Worm (Caenorhabditis elegans) whole organism, L1 larva: ENCODE measurements around the gene T04C9.3.

Experiments
- C04F5.9 ChIP-seq: sonication (generic microtip); optimal IDR thresholded peaks from 2 replicates; lab custom pipeline; 2016; ENCODE audit warnings: missing genetic modification characterization, missing compliant biosample characterization
- C16A3.4 ChIP-seq: fragments of 150-350 bp; optimal IDR thresholded peaks from 2 replicates; lab custom pipeline; 2014; ENCODE audit warnings: missing biosample characterization, missing genetic modification characterization
- C34B4.2 ChIP-seq: sonication (generic microtip); optimal IDR thresholded peaks from 2 replicates; lab custom pipeline; 2017; ENCODE audit warnings: mild to moderate bottlenecking, missing genetic modification characterization, missing compliant biosample characterization
- F16B12.6 ChIP-seq: fragments of 150-350 bp; optimal IDR thresholded peaks from 2 replicates; lab custom pipeline; 2014; ENCODE audit warnings: missing biosample characterization, missing genetic modification characterization
- alr-1 ChIP-seq: fragments of 200-800 bp; sonication (Bioruptor generic); optimal IDR thresholded peaks from 2 replicates; lab custom pipeline; 2018; ENCODE audit warnings: borderline replicate concordance, mild to moderate bottlenecking, missing genetic modification characterization, missing compliant biosample characterization
- aly-2 ChIP-seq: fragments of 150-350 bp; optimal IDR thresholded peaks from 2 replicates; lab custom pipeline; 2014; ENCODE audit warnings: missing biosample characterization, missing genetic modification characterization
- ama-1 ChIP-seq: fragments of 150-350 bp; optimal IDR thresholded peaks from 2 replicates; lab custom pipeline; 2014
- blmp-1 ChIP-seq: fragments of 150-350 bp; optimal IDR thresholded peaks from 2 replicates; lab custom pipeline; 2014; ENCODE audit warnings: missing biosample characterization, missing genetic modification characterization
- ceh-63 ChIP-seq: fragments of 200-800 bp; sonication (Bioruptor generic); optimal IDR thresholded peaks from 2 replicates; lab custom pipeline; 2018; ENCODE audit warnings: mild to moderate bottlenecking, missing genetic modification characterization, missing compliant biosample characterization
- ceh-8 ChIP-seq: fragments of 200-800 bp; sonication (Bioruptor generic); optimal IDR thresholded peaks from 2 replicates; lab custom pipeline; 2018; ENCODE audit warnings: mild to moderate bottlenecking, missing genetic modification characterization, moderate library complexity, missing compliant biosample characterization
- ceh-88 ChIP-seq: fragments of 200-800 bp; sonication (Bioruptor generic); IDR thresholded peaks from 2 replicates; pipeline ENCODE4 v1.3.6; 2022; ENCODE audit warnings: missing genetic modification characterization, missing compliant biosample characterization
- dpl-1 ChIP-seq, 3 experiments: fragments of 150-350 bp in 2 of 3; sonication (generic microtip) in 1 of 3; optimal IDR thresholded peaks; 2 replicates each; lab custom pipeline; 2014 to 2017; ENCODE audit warnings: missing biosample characterization in 3 of 3, missing genetic modification characterization in 3 of 3, missing genetic modification reagents in 3 of 3
- egl-13 ChIP-seq: sonication (generic microtip); optimal IDR thresholded peaks from 2 replicates; lab custom pipeline; 2016; ENCODE audit warnings: missing genotype, missing genetic modification reagents, missing genetic modification characterization, missing compliant biosample characterization
- egl-27 ChIP-seq, 2 experiments: fragments of 150-350 bp in 1 of 2; sonication (generic microtip); optimal IDR thresholded peaks; 3 replicates each; lab custom pipeline; 2017 to 2018; ENCODE audit warnings: missing biosample characterization in 2 of 2, missing genetic modification characterization in 2 of 2, missing genetic modification reagents in 2 of 2
- elt-3 ChIP-seq, 6 experiments: fragments of 150-350 bp in 1 of 6; sonication (generic microtip); optimal IDR thresholded peaks; 2 replicates each; lab custom pipeline; 2017 to 2018; ENCODE audit warnings: missing biosample characterization in 6 of 6, missing genetic modification characterization in 6 of 6, inconsistent platforms in 1 of 6
- fkh-8 ChIP-seq: sonication (generic microtip); optimal IDR thresholded peaks from 2 replicates; lab custom pipeline; 2016; ENCODE audit warnings: mild to moderate bottlenecking, missing genetic modification characterization, missing compliant biosample characterization
- fos-1 ChIP-seq: fragments of 150-350 bp; optimal IDR thresholded peaks from 2 replicates; lab custom pipeline; 2014; ENCODE audit warnings: missing biosample characterization, missing genetic modification characterization
- grh-1 ChIP-seq: fragments of 200-800 bp; sonication (Bioruptor generic); IDR thresholded peaks from 2 replicates; pipeline ENCODE4 v1.3.6; 2022; ENCODE audit warnings: missing genetic modification reagents, missing genetic modification characterization, missing compliant biosample characterization
- hlh-4 ChIP-seq: sonication (generic microtip); optimal IDR thresholded peaks from 2 replicates; lab custom pipeline; 2016; ENCODE audit warnings: mild to moderate bottlenecking, missing genetic modification characterization, missing compliant biosample characterization
- hpl-2 ChIP-seq: fragments of 150-350 bp; optimal IDR thresholded peaks from 2 replicates; lab custom pipeline; 2014; ENCODE audit warnings: missing biosample characterization, missing genetic modification reagents, missing genetic modification characterization
- irx-1 ChIP-seq: sonication (generic microtip); optimal IDR thresholded peaks from 2 replicates; lab custom pipeline; 2016; ENCODE audit warnings: missing genetic modification characterization, missing compliant biosample characterization
- isw-1 ChIP-seq: fragments of 200-800 bp; sonication (Bioruptor generic); IDR thresholded peaks from 2 replicates; pipeline ENCODE4 v1.3.6; 2022; ENCODE audit warnings: missing genetic modification characterization, missing compliant biosample characterization
- lin-13 ChIP-seq: fragments of 150-350 bp; optimal IDR thresholded peaks from 2 replicates; lab custom pipeline; 2014; ENCODE audit warnings: missing biosample characterization, missing genetic modification reagents, missing genetic modification characterization
- lin-14 ChIP-seq: fragments of 200-800 bp; sonication (Bioruptor generic); optimal IDR thresholded peaks from 2 replicates; lab custom pipeline; 2018; ENCODE audit warnings: mild to moderate bottlenecking, missing genetic modification characterization, moderate library complexity, missing compliant biosample characterization
- lir-3 ChIP-seq: sonication (generic microtip); optimal IDR thresholded peaks from 2 replicates; lab custom pipeline; 2016; ENCODE audit warnings: mild to moderate bottlenecking, missing genetic modification characterization, moderate library complexity, missing compliant biosample characterization; ENCODE audit not compliant: poor library complexity
- lsy-2 ChIP-seq, 2 experiments: fragments of 150-350 bp; optimal IDR thresholded peaks; 2 replicates each; lab custom pipeline; 2014; ENCODE audit warnings: missing biosample characterization in 2 of 2, missing genetic modification characterization in 2 of 2
- mdl-1 ChIP-seq, 2 experiments: fragments of 150-350 bp; optimal IDR thresholded peaks; 2 replicates each; lab custom pipeline; 2014 to 2017; ENCODE audit warnings: missing biosample characterization in 2 of 2, missing genetic modification characterization in 2 of 2, inconsistent platforms in 1 of 2
- mep-1 ChIP-seq: fragments of 150-350 bp; optimal IDR thresholded peaks from 2 replicates; lab custom pipeline; 2014; ENCODE audit warnings: missing biosample characterization, missing genetic modification characterization
- nhr-11 ChIP-seq: fragments of 150-350 bp; optimal IDR thresholded peaks from 2 replicates; lab custom pipeline; 2014; ENCODE audit warnings: missing biosample characterization, missing genetic modification characterization
- nhr-19 ChIP-seq: fragments of 200-800 bp; sonication (Bioruptor generic); conservative IDR thresholded peaks from 2 replicates; pipeline ENCODE4 v1.3.6; 2022; ENCODE audit warnings: missing genetic modification characterization, missing compliant biosample characterization
- nhr-20 ChIP-seq: sonication (generic microtip); optimal IDR thresholded peaks from 2 replicates; lab custom pipeline; 2016; ENCODE audit warnings: mild to moderate bottlenecking, missing genetic modification characterization, missing compliant biosample characterization
- nhr-47 ChIP-seq: sonication (generic microtip); optimal IDR thresholded peaks from 2 replicates; lab custom pipeline; 2016; ENCODE audit warnings: mild to moderate bottlenecking, missing genetic modification characterization, moderate library complexity, missing compliant biosample characterization
- nhr-76 ChIP-seq: sonication (generic microtip); optimal IDR thresholded peaks from 2 replicates; lab custom pipeline; 2017; ENCODE audit warnings: missing biosample characterization, missing genetic modification characterization
- nhr-85 ChIP-seq: sonication (generic microtip); peaks from one replicate; lab custom pipeline; 2016; ENCODE audit warnings: missing genetic modification characterization, inconsistent platforms, missing compliant biosample characterization
- pag-3 ChIP-seq: sonication (generic microtip); optimal IDR thresholded peaks from 2 replicates; lab custom pipeline; 2017; ENCODE audit warnings: missing genetic modification characterization, mild to moderate bottlenecking, missing compliant biosample characterization, antibody characterized with exemption, borderline replicate concordance; ENCODE audit not compliant: insufficient read depth
- pax-3 ChIP-seq: fragments of 200-800 bp; sonication (Bioruptor generic); optimal IDR thresholded peaks from 2 replicates; lab custom pipeline; 2018; ENCODE audit warnings: mild to moderate bottlenecking, missing genetic modification characterization, moderate library complexity, missing compliant biosample characterization
- rnt-1 ChIP-seq: sonication (generic microtip); optimal IDR thresholded peaks from 2 replicates; lab custom pipeline; 2016; ENCODE audit warnings: mild to moderate bottlenecking, missing genetic modification characterization, moderate library complexity, missing compliant biosample characterization
- skn-1 ChIP-seq: fragments of 150-350 bp; optimal IDR thresholded peaks from 2 replicates; lab custom pipeline; 2014; ENCODE audit warnings: missing biosample characterization, missing genetic modification characterization
- snpc-4 ChIP-seq: fragments of 150-350 bp; optimal IDR thresholded peaks from 2 replicates; lab custom pipeline; 2014; ENCODE audit warnings: missing biosample characterization, missing genetic modification characterization
- sox-4 ChIP-seq: sonication (generic microtip); optimal IDR thresholded peaks from 2 replicates; lab custom pipeline; 2016; ENCODE audit warnings: missing genetic modification characterization, missing compliant biosample characterization
- sptf-1 ChIP-seq: fragments of 150-350 bp; optimal IDR thresholded peaks from 2 replicates; lab custom pipeline; 2014; ENCODE audit warnings: missing biosample characterization, missing genetic modification characterization
- swsn-7 ChIP-seq: sonication (generic microtip); optimal IDR thresholded peaks from 2 replicates; lab custom pipeline; 2016; ENCODE audit warnings: missing genetic modification characterization, missing compliant biosample characterization
- tbx-2 ChIP-seq: sonication (generic microtip); optimal IDR thresholded peaks from 2 replicates; lab custom pipeline; 2016; ENCODE audit warnings: missing genetic modification characterization, missing compliant biosample characterization
- unc-130 ChIP-seq: fragments of 150-350 bp; optimal IDR thresholded peaks from 2 replicates; lab custom pipeline; 2017; ENCODE audit warnings: missing biosample characterization, missing genetic modification characterization, inconsistent platforms
- unc-62 ChIP-seq: fragments of 150-350 bp; optimal IDR thresholded peaks from 2 replicates; lab custom pipeline; 2014; ENCODE audit warnings: missing biosample characterization, missing genetic modification reagents, missing genetic modification characterization
- unc-98 ChIP-seq: fragments of 200-800 bp; sonication (Bioruptor generic); IDR thresholded peaks from 2 replicates; pipeline ENCODE4 v1.3.6; 2022; ENCODE audit warnings: missing genetic modification characterization, missing compliant biosample characterization
- ztf-11 ChIP-seq, 2 experiments: sonication (generic microtip); optimal IDR thresholded peaks; 2 replicates each; lab custom pipeline; 2016 to 2017; ENCODE audit warnings: missing genetic modification characterization in 2 of 2, missing biosample characterization in 1 of 2, missing compliant biosample characterization in 1 of 2

The T04C9.3 gene

DNA sequence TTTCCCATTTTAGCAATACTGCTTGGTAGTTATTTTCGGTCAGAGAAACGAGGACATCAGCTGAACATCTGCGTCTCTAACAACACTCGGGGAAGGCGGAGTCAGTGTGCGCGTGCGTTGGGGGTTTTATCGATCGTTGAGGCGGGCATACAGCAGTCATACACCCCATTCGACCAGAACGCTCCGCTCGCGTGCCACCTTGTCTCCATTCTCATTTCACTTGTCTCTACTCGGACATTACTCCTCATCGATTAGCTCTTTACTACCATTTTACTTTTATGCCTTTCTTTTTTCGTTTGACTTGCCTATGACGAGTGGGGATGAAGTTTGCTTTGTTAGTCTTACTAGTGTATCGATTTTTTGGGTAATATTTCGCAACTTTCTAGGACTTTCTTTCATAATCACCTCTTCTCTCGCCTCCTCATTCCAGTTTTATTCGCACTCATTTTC lies 44.9 kb upstream of the T04C9.3 start (continued):
- TF ChIP-seq rnt-1 (tag; lab: Kevin White, UChicago): peak; percentile 37
- no peak for TF ChIP-seq C04F5.9 (tag; lab: Kevin White, UChicago)
- TF ChIP-seq irx-1 (tag; lab: Kevin White, UChicago): peak; percentile 21
- peak; percentile 70 for TF ChIP-seq fkh-8 (tag; lab: Kevin White, UChicago)
- peak; percentile 19 for TF ChIP-seq fos-1
- TF ChIP-seq swsn-7: peak; percentile 52
- TF ChIP-seq mep-1: no peak
- TF ChIP-seq lir-3 (tag; lab: Kevin White, UChicago): peak; percentile 45
- TF ChIP-seq blmp-1 (tag; lab: Kevin White, UChicago): peak; percentile 36
- peak; percentile 87 for TF ChIP-seq unc-130 (tag; lab: Kevin White, UChicago)
- no peak for TF ChIP-seq sox-4 (tag; lab: Kevin White, UChicago)

DNA sequence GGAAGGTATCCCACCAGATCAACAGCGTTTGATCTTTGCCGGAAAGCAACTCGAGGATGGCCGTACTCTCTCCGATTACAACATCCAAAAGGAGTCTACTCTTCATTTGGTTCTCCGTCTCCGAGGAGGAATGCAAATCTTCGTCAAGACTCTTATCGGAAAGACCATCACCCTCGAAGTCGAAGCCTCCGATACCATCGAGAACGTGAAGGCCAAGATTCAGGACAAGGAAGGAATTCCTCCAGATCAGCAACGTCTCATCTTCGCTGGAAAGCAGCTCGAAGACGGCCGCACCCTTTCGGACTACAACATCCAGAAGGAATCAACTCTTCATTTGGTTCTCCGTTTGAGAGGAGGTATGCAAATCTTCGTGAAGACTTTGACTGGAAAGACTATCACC lies 43.3 kb upstream of the T04C9.3 start:
- TF ChIP-seq nhr-85 (peak; percentile 63), fos-1 (no peak), lsy-2 (tag; optimal IDR thresholded peaks at IDR 0.05; lab: Kevin White, UChicago) (no peak), lin-14 (peak; percentile 5)

DNA sequence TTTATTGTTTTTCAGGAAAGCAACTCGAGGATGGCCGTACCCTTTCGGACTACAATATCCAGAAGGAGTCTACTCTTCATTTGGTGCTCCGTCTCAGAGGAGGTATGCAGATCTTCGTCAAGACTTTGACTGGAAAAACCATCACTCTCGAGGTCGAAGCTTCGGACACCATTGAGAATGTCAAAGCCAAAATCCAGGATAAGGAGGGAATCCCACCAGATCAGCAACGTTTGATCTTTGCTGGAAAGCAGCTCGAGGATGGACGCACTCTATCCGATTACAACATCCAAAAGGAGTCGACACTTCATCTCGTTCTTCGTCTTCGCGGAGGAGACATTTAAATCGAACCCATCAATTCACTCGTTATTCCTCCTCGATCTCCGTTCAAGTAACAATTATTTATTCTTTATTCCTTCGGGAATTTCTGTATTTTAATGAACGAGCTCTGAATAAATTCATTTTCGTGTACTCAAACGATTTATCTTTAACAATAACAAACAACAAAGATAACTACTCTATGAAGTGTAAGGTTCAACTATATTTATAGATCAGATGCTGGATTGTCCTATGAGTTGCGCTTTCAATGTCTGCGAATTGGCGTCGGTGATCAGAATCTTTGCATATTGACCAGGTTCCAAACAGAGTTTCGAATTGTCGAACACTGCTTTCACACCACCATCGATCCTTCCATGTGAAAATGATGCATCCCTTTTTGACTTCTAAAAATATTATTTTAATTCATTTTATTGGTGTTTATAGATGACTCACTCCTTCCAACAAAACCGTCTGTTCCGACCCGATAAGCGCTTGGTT lies 41.9 kb upstream of the T04C9.3 start:
- no peak for TF ChIP-seq unc-98 (GFP tag; lab: Robert Waterston, UW)
- no peak for TF ChIP-seq ceh-63 (GFP tag; lab: Kevin White, UChicago)
- no peak for TF ChIP-seq nhr-19 (GFP tag; lab: Robert Waterston, UW)
- no peak for TF ChIP-seq alr-1 (tag; lab: Kevin White, UChicago)
- no peak for TF ChIP-seq tbx-2 (tag; lab: Kevin White, UChicago)
- TF ChIP-seq lin-14: peak; percentile 25
- TF ChIP-seq ama-1 (lab: Kevin White, UChicago): peak; percentile 93
- no peak for TF ChIP-seq ceh-8
- no peak for TF ChIP-seq nhr-11 (tag; lab: Kevin White, UChicago)
- no peak for TF ChIP-seq nhr-76 (tag; lab: Kevin White, UChicago)
- no peak for TF ChIP-seq elt-3 (tag; optimal IDR thresholded peaks at IDR 0.05; lab: Kevin White, UChicago)
- TF ChIP-seq aly-2: peak; percentile 98
- TF ChIP-seq nhr-47 (tag; lab: Kevin White, UChicago): peak; percentile 58
- no peak for TF ChIP-seq C16A3.4
- TF ChIP-seq hlh-4 (tag; lab: Kevin White, UChicago): no peak
- no peak for TF ChIP-seq egl-13 (tag; lab: Kevin White, UChicago)
- no peak for TF ChIP-seq sptf-1 (tag; lab: Kevin White, UChicago)
- TF ChIP-seq mep-1: no peak
- TF ChIP-seq nhr-20: peak; percentile 40
- TF ChIP-seq snpc-4 (tag; lab: Kevin White, UChicago): no peak
- no peak for TF ChIP-seq pax-3
- no peak for TF ChIP-seq F16B12.6 (tag; lab: Kevin White, UChicago)
- TF ChIP-seq skn-1 (tag; lab: Kevin White, UChicago): no peak
- TF ChIP-seq ceh-88: no peak
- no peak for TF ChIP-seq fos-1
- no peak for TF ChIP-seq mdl-1 (tag; optimal IDR thresholded peaks at IDR 0.05; lab: Kevin White, UChicago)
- no peak for TF ChIP-seq egl-27 (tag; optimal IDR thresholded peaks at IDR 0.05; lab: Kevin White, UChicago)
- no peak for TF ChIP-seq irx-1 (tag; lab: Kevin White, UChicago)
- no peak for TF ChIP-seq pag-3 (tag; lab: Kevin White, UChicago)
- TF ChIP-seq hpl-2 (GFP tag; lab: Kevin White, UChicago): peak; percentile 67
- no peak for TF ChIP-seq dpl-1 (GFP tag; optimal IDR thresholded peaks at IDR 0.05; lab: Kevin White, UChicago)
- TF ChIP-seq lin-13 (GFP tag; lab: Kevin White, UChicago): no peak
- TF ChIP-seq C34B4.2 (tag; lab: Kevin White, UChicago): no peak
- peak; percentile 35; the same call in 1 of the 2 replicates for TF ChIP-seq grh-1
- TF ChIP-seq blmp-1 (tag; lab: Kevin White, UChicago): no peak
- no peak for TF ChIP-seq fkh-8 (tag; lab: Kevin White, UChicago)
- no peak for TF ChIP-seq isw-1
- peak in 1 of 2 experiments; percentile 19 for TF ChIP-seq ztf-11 (tag; optimal IDR thresholded peaks at IDR 0.05; lab: Kevin White, UChicago)
- no peak for TF ChIP-seq unc-62 (GFP tag; lab: Kevin White, UChicago)
